Fruit fly (Drosophila melanogaster) whole organism, embryonic: ENCODE measurements around the gene CG1354.

ENCODE experiments used
- Abd-B ChIP-seq: fragments of 200-800 bp; sonication (Bioruptor generic); optimal IDR thresholded peaks from 2 replicates; lab custom pipeline; 2018; ENCODE audit warnings: missing biosample characterization, mild to moderate bottlenecking, missing genetic modification characterization, moderate library complexity
- Aef1 ChIP-seq: fragments of 200-800 bp; sonication (Bioruptor generic); IDR thresholded peaks from 3 replicates; pipeline ENCODE4 v1.3.6; 2022; ENCODE audit warnings: missing biosample characterization, missing genetic modification characterization
- Asciz ChIP-seq: fragments of 200-800 bp; sonication (Bioruptor generic); optimal IDR thresholded peaks from 2 replicates; lab custom pipeline; 2017; ENCODE audit warnings: missing biosample characterization, mild to moderate bottlenecking, missing genetic modification characterization, missing genetic modification reagents
- BEAF-32 ChIP-seq: fragments of 200-800 bp; sonication (Bioruptor generic); optimal IDR thresholded peaks from 3 replicates; lab custom pipeline; 2017; ENCODE audit warnings: missing biosample characterization, missing genetic modification characterization, mild to moderate bottlenecking, moderate library complexity, missing genetic modification reagents
- CG11093 ChIP-seq: fragments of 200-800 bp; sonication (Bioruptor generic); IDR thresholded peaks from 3 replicates; pipeline ENCODE4 v1.3.6; 2022; ENCODE audit warnings: missing biosample characterization, missing genetic modification characterization
- CG12236 ChIP-seq: fragments of 200-800 bp; sonication (Bioruptor generic); optimal IDR thresholded peaks from 2 replicates; lab custom pipeline; 2016; ENCODE audit warnings: missing biosample characterization, missing genetic modification characterization
- CG12744 ChIP-seq: fragments of 200-800 bp; sonication (Bioruptor generic); optimal IDR thresholded peaks from 2 replicates; lab custom pipeline; 2016; ENCODE audit warnings: missing biosample characterization, missing genetic modification characterization
- CG12942 ChIP-seq: fragments of 200-800 bp; sonication (Bioruptor generic); optimal IDR thresholded peaks from 3 replicates; lab custom pipeline; 2016; ENCODE audit warnings: missing biosample characterization, missing genetic modification characterization
- CG14860 ChIP-seq: fragments of 200-800 bp; sonication (Bioruptor generic); IDR thresholded peaks from 3 replicates; pipeline ENCODE4 v1.3.6; 2022; ENCODE audit warnings: missing biosample characterization, missing genetic modification characterization; ENCODE audit not compliant: partially characterized antibody
- CG15514 ChIP-seq: fragments of 200-800 bp; sonication (Bioruptor generic); optimal IDR thresholded peaks from 3 replicates; lab custom pipeline; 2017; ENCODE audit warnings: missing biosample characterization, missing genetic modification characterization, mild to moderate bottlenecking, moderate library complexity, missing genetic modification reagents
- CG2678 ChIP-seq: fragments of 200-800 bp; sonication (Bioruptor generic); optimal IDR thresholded peaks from 3 replicates; lab custom pipeline; 2019; ENCODE audit warnings: missing biosample characterization, mild to moderate bottlenecking, missing genetic modification characterization, moderate library complexity
- CG31365 ChIP-seq: fragments of 200-800 bp; sonication (Bioruptor generic); optimal IDR thresholded peaks from 2 replicates; lab custom pipeline; 2018; ENCODE audit warnings: missing biosample characterization, mild to moderate bottlenecking, missing genetic modification characterization
- CG31441 ChIP-seq: fragments of 200-800 bp; sonication (Bioruptor generic); IDR thresholded peaks from 2 replicates; pipeline ENCODE4 v1.3.6; 2022; ENCODE audit warnings: missing biosample characterization, missing genetic modification characterization
- CG3281 ChIP-seq: fragments of 200-800 bp; sonication (Bioruptor generic); optimal IDR thresholded peaks from 3 replicates; lab custom pipeline; 2017; ENCODE audit warnings: missing biosample characterization, mild to moderate bottlenecking, missing genetic modification characterization
- CG3847 ChIP-seq: fragments of 200-800 bp; sonication (Bioruptor generic); IDR thresholded peaks from 2 replicates; pipeline ENCODE4 v1.3.6; 2022; ENCODE audit warnings: missing biosample characterization, missing genetic modification characterization
- CG4282 ChIP-seq: fragments of 200-800 bp; sonication (Bioruptor generic); optimal IDR thresholded peaks from 2 replicates; lab custom pipeline; 2016; ENCODE audit warnings: missing biosample characterization, missing genetic modification characterization
- CG7271 ChIP-seq: fragments of 200-800 bp; sonication (Bioruptor generic); optimal IDR thresholded peaks from 2 replicates; lab custom pipeline; 2018; ENCODE audit warnings: missing biosample characterization, mild to moderate bottlenecking, missing genetic modification characterization, moderate library complexity
- CG7357 ChIP-seq: fragments of 200-800 bp; sonication (Bioruptor generic); IDR thresholded peaks from 3 replicates; pipeline ENCODE4 v1.3.6; 2022; ENCODE audit warnings: missing biosample characterization, missing genetic modification characterization
- CG7987 ChIP-seq: fragments of 200-800 bp; sonication (Bioruptor generic); optimal IDR thresholded peaks from 2 replicates; lab custom pipeline; 2018; ENCODE audit warnings: missing biosample characterization, mild to moderate bottlenecking, missing genetic modification characterization, moderate library complexity
- CG9817 ChIP-seq: fragments of 200-800 bp; sonication (Bioruptor generic); optimal IDR thresholded peaks from 2 replicates; lab custom pipeline; 2018; ENCODE audit warnings: missing biosample characterization, mild to moderate bottlenecking, missing genetic modification characterization, moderate library complexity
- Dip2 ChIP-seq: fragments of 200-800 bp; sonication (Bioruptor generic); IDR thresholded peaks from 2 replicates; pipeline ENCODE4 v1.3.6; 2022; ENCODE audit warnings: missing biosample characterization, missing genetic modification characterization
- Elba2 ChIP-seq: fragments of 200-800 bp; sonication (Bioruptor generic); optimal IDR thresholded peaks from 3 replicates; lab custom pipeline; 2016; ENCODE audit warnings: missing biosample characterization, missing genetic modification characterization
- Fer2 ChIP-seq: fragments of 200-800 bp; sonication (Bioruptor generic); optimal IDR thresholded peaks from 2 replicates; lab custom pipeline; 2018; ENCODE audit warnings: missing biosample characterization, mild to moderate bottlenecking, missing genetic modification characterization, moderate library complexity
- Gug ChIP-seq: fragments of 200-800 bp; sonication (Bioruptor generic); IDR thresholded peaks from 4 replicates; pipeline ENCODE4 v1.3.6; 2022; ENCODE audit warnings: missing biosample characterization, missing genetic modification characterization
- HmgZ ChIP-seq: fragments of 200-800 bp; sonication (Bioruptor generic); optimal IDR thresholded peaks from 2 replicates; lab custom pipeline; 2018; ENCODE audit warnings: missing biosample characterization, mild to moderate bottlenecking, missing genetic modification characterization
- Jarid2 ChIP-seq: fragments of 200-800 bp; sonication (Bioruptor generic); optimal IDR thresholded peaks from 3 replicates; lab custom pipeline; 2017; ENCODE audit warnings: mild to moderate bottlenecking, missing biosample characterization, missing genetic modification reagents, missing genetic modification characterization
- Lim3 ChIP-seq: fragments of 200-800 bp; sonication (Bioruptor generic); IDR thresholded peaks from 2 replicates; pipeline ENCODE4 v1.3.6; 2022; ENCODE audit warnings: missing biosample characterization, missing genetic modification characterization
- MESR4 ChIP-seq: fragments of 200-800 bp; sonication (Bioruptor generic); optimal IDR thresholded peaks from 2 replicates; lab custom pipeline; 2018; ENCODE audit warnings: missing biosample characterization, mild to moderate bottlenecking, missing genetic modification characterization, moderate library complexity
- Oli ChIP-seq: fragments of 200-800 bp; sonication (Bioruptor generic); optimal IDR thresholded peaks from 2 replicates; lab custom pipeline; 2018; ENCODE audit warnings: missing biosample characterization, mild to moderate bottlenecking, missing genetic modification characterization, moderate library complexity
- Pdp1 ChIP-seq, 2 experiments: fragments of 200-800 bp; sonication (Bioruptor generic); optimal IDR thresholded peaks; 3 replicates each; lab custom pipeline; 2016; ENCODE audit warnings: missing biosample characterization in 2 of 2, missing genetic modification characterization in 2 of 2, mild to moderate bottlenecking in 1 of 2, moderate library complexity in 1 of 2
- bcd ChIP-seq: fragments of 200-800 bp; sonication (Bioruptor generic); optimal IDR thresholded peaks from 2 replicates; lab custom pipeline; 2017; ENCODE audit warnings: missing biosample characterization, mild to moderate bottlenecking, missing genetic modification characterization
- br ChIP-seq: fragments of >200 bp; optimal IDR thresholded peaks from 2 replicates; lab custom pipeline; 2017
- cg ChIP-seq: fragments of 200-800 bp; sonication (Bioruptor generic); optimal IDR thresholded peaks from 3 replicates; lab custom pipeline; 2019; ENCODE audit warnings: missing biosample characterization, mild to moderate bottlenecking, missing genetic modification characterization, moderate library complexity
- dysf ChIP-seq: fragments of 200-800 bp; sonication (Bioruptor generic); IDR thresholded peaks from 3 replicates; pipeline ENCODE4 v1.3.6; 2022; ENCODE audit warnings: missing biosample characterization, missing genetic modification characterization
- ems ChIP-seq: fragments of 200-800 bp; sonication (Bioruptor generic); optimal IDR thresholded peaks from 3 replicates; lab custom pipeline; 2016; ENCODE audit warnings: missing biosample characterization, missing genetic modification characterization
- gfzf ChIP-seq: fragments of 200-800 bp; sonication (Bioruptor generic); optimal IDR thresholded peaks from 2 replicates; lab custom pipeline; 2016; ENCODE audit warnings: missing biosample characterization, mild to moderate bottlenecking, missing genetic modification characterization, moderate library complexity
- gsb ChIP-seq: fragments of 200-800 bp; sonication (Bioruptor generic); IDR thresholded peaks from 2 replicates; pipeline ENCODE4 v1.3.6; 2022; ENCODE audit warnings: missing biosample characterization, missing genetic modification characterization
- inv ChIP-seq: fragments of 200-800 bp; sonication (Bioruptor generic); IDR thresholded peaks from 2 replicates; pipeline ENCODE4 v1.3.6; 2022; ENCODE audit warnings: missing biosample characterization, missing genetic modification characterization; ENCODE audit not compliant: partially characterized antibody
- jumu ChIP-seq: fragments of 200-800 bp; sonication (Bioruptor generic); optimal IDR thresholded peaks from 3 replicates; lab custom pipeline; 2016; ENCODE audit warnings: missing biosample characterization, missing genetic modification characterization
- lbe ChIP-seq: fragments of 200-800 bp; sonication (Bioruptor generic); optimal IDR thresholded peaks from 2 replicates; lab custom pipeline; 2016; ENCODE audit warnings: missing biosample characterization, mild to moderate bottlenecking, missing genetic modification characterization
- mirr ChIP-seq: fragments of 200-800 bp; sonication (Bioruptor generic); optimal IDR thresholded peaks from 3 replicates; lab custom pipeline; 2018; ENCODE audit warnings: missing biosample characterization, mild to moderate bottlenecking, missing genetic modification characterization
- p53 ChIP-seq: fragments of 200-800 bp; sonication (Bioruptor generic); optimal IDR thresholded peaks from 2 replicates; lab custom pipeline; 2016; ENCODE audit warnings: missing biosample characterization, missing genetic modification characterization
- pb ChIP-seq: fragments of 200-800 bp; sonication (Bioruptor generic); optimal IDR thresholded peaks from 3 replicates; lab custom pipeline; 2016; ENCODE audit warnings: missing biosample characterization, missing genetic modification characterization
- pho ChIP-seq: fragments of 200-800 bp; sonication (Bioruptor generic); optimal IDR thresholded peaks from 2 replicates; lab custom pipeline; 2016; ENCODE audit warnings: missing biosample characterization, missing genetic modification characterization
- sd ChIP-seq: fragments of 200-800 bp; sonication (Bioruptor generic); optimal IDR thresholded peaks from 3 replicates; lab custom pipeline; 2018; ENCODE audit warnings: missing biosample characterization, mild to moderate bottlenecking, missing genetic modification characterization, moderate library complexity
- seq ChIP-seq: fragments of 200-800 bp; sonication (Bioruptor generic); IDR thresholded peaks from 2 replicates; pipeline ENCODE4 v1.3.6; 2022; ENCODE audit warnings: missing biosample characterization, missing genetic modification characterization
- sima ChIP-seq: fragments of 200-800 bp; sonication (Bioruptor generic); optimal IDR thresholded peaks from 2 replicates; lab custom pipeline; 2016; ENCODE audit warnings: missing biosample characterization, missing genetic modification characterization
- sna ChIP-seq: fragments of 200-800 bp; sonication (Bioruptor generic); IDR thresholded peaks from 2 replicates; pipeline ENCODE4 v1.3.6; 2022; ENCODE audit warnings: missing biosample characterization, missing genetic modification characterization; ENCODE audit not compliant: partially characterized antibody
- stc ChIP-seq: fragments of 200-800 bp; sonication (Bioruptor generic); IDR thresholded peaks from 2 replicates; pipeline ENCODE4 v1.3.6; 2022; ENCODE audit warnings: missing biosample characterization, missing genetic modification characterization
- tup ChIP-seq: fragments of 200-800 bp; sonication (Bioruptor generic); optimal IDR thresholded peaks from 2 replicates; lab custom pipeline; 2016; ENCODE audit warnings: missing biosample characterization, mild to moderate bottlenecking, missing genetic modification characterization, moderate library complexity
- tx ChIP-seq: fragments of 200-800 bp; sonication (Bioruptor generic); optimal IDR thresholded peaks from 2 replicates; lab custom pipeline; 2016; ENCODE audit warnings: missing biosample characterization, missing genetic modification characterization

CG1354 gene

dm6 chrX:9778545-9778944 lies at the start of gene CG1354 (continued):
- TF ChIP-seq inv (GFP tag; lab: Robert Waterston, UW) (0 out of 2 replicates have a peak, but pooled peaks have one; percentile 14), Asciz (GFP tag; lab: Kevin White, UChicago) (no peak), stc (peak; percentile 43; the same call in 1 of the 2 replicates), CG31441 (GFP tag; lab: Robert Waterston, UW) (peak; percentile 45; the same call in 1 of the 2 replicates), MESR4 (GFP tag; lab: Kevin White, UChicago) (peak; percentile 81), ems (GFP tag; lab: Kevin White, UChicago) (peak; percentile 32), dysf (GFP tag; lab: Robert Waterston, UW) (peak; percentile 80), sna (GFP tag; lab: Robert Waterston, UW) (no peak), mirr (GFP tag; lab: Kevin White, UChicago) (peak; percentile 24), Gug (GFP tag; lab: Robert Waterston, UW) (peak; percentile 83), CG7357 (GFP tag; lab: Robert Waterston, UW) (no peak), CG3281 (GFP tag; lab: Kevin White, UChicago) (no peak), CG12236 (GFP tag; lab: Kevin White, UChicago) (peak; percentile 42), gfzf (peak; percentile 40), pb (GFP tag; lab: Kevin White, UChicago) (peak; percentile 63), br (lab: Kevin White, UChicago) (no peak), CG31365 (peak; percentile 58), sima (GFP tag; lab: Kevin White, UChicago) (peak; percentile 14), tup (GFP tag; lab: Kevin White, UChicago) (peak; percentile 5), CG15514 (GFP tag; lab: Kevin White, UChicago) (peak; percentile 81), CG14860 (GFP tag; lab: Robert Waterston, UW) (no peak), cg (GFP tag; lab: Kevin White, UChicago) (no peak), CG2678 (tag; lab: Kevin White, UChicago) (no peak), sd (peak; percentile 50), tx (GFP tag; lab: Kevin White, UChicago) (peak; percentile 47), Fer2 (tag; lab: Kevin White, UChicago) (no peak), jumu (peak; percentile 82), Lim3 (GFP tag; lab: Robert Waterston, UW) (no peak), CG9817 (tag; lab: Kevin White, UChicago) (peak; percentile 61), CG7271 (tag; lab: Kevin White, UChicago) (no peak), Oli (tag; lab: Kevin White, UChicago) (peak; percentile 28), lbe (GFP tag; lab: Kevin White, UChicago) (no peak), pho (GFP tag; lab: Kevin White, UChicago) (peak; percentile 64), Jarid2 (peak; percentile 63), CG12744 (GFP tag; lab: Kevin White, UChicago) (peak; percentile 59), CG7987 (GFP tag; lab: Kevin White, UChicago) (peak; percentile 65), CG3847 (peak; percentile 66), Elba2 (GFP tag; lab: Kevin White, UChicago) (no peak), Dip2 (GFP tag; lab: Robert Waterston, UW) (no peak), CG4282 (no peak), Abd-B (GFP tag; lab: Kevin White, UChicago) (peak; percentile 18), Pdp1 (GFP tag; optimal IDR thresholded peaks at IDR 0.05; lab: Kevin White, UChicago) (peak; percentile 70 to 78), CG12942 (GFP tag; lab: Kevin White, UChicago) (peak; percentile 57), CG11093 (GFP tag; lab: Robert Waterston, UW) (0 out of 3 replicates have a peak, but pooled peaks have one; percentile 20), p53 (peak; percentile 61), bcd (GFP tag; lab: Kevin White, UChicago) (peak; percentile 82), HmgZ (tag; lab: Kevin White, UChicago) (peak; percentile 76), Aef1 (GFP tag; lab: Robert Waterston, UW) (peak; percentile 68), gsb (GFP tag; lab: Robert Waterston, UW) (peak; percentile 58; the same call in 1 of the 2 replicates), seq (GFP tag; lab: Robert Waterston, UW) (no peak), BEAF-32 (peak; percentile 42)
